Fruit fly (Drosophila melanogaster) whole organism, embryonic: ENCODE measurements around the gene CG34039.
A peak's percentile ranks its signal among the peaks of the same experiment; 100 is the strongest.

Experiments
- CG10565 ChIP-seq: fragments of 200-800 bp; sonication (Bioruptor generic); optimal IDR thresholded peaks from 3 replicates; lab custom pipeline; 2016; ENCODE audit warnings: missing biosample characterization, mild to moderate bottlenecking, missing genetic modification characterization
- CG11695 ChIP-seq: fragments of 200-800 bp; sonication (Bioruptor generic); IDR thresholded peaks from 3 replicates; pipeline ENCODE4 v1.3.6; 2022; ENCODE audit warnings: missing biosample characterization, missing genetic modification characterization
- CG12104 ChIP-seq: fragments of 200-800 bp; sonication (Bioruptor generic); optimal IDR thresholded peaks from 3 replicates; lab custom pipeline; 2016; ENCODE audit warnings: missing biosample characterization, missing genetic modification characterization
- CG13123 ChIP-seq: fragments of 200-800 bp; sonication (Bioruptor generic); optimal IDR thresholded peaks from 2 replicates; lab custom pipeline; 2016; ENCODE audit warnings: missing biosample characterization, missing genetic modification characterization
- CG13624 ChIP-seq: fragments of 200-800 bp; sonication (Bioruptor generic); optimal IDR thresholded peaks from 2 replicates; lab custom pipeline; 2016; ENCODE audit warnings: missing biosample characterization, missing genetic modification characterization
- CG15011 ChIP-seq: fragments of 200-800 bp; sonication (Bioruptor generic); optimal IDR thresholded peaks from 3 replicates; lab custom pipeline; 2018; ENCODE audit warnings: missing biosample characterization, mild to moderate bottlenecking, missing genetic modification characterization
- CG16863 ChIP-seq: fragments of 200-800 bp; sonication (Bioruptor generic); optimal IDR thresholded peaks from 3 replicates; lab custom pipeline; 2016; ENCODE audit warnings: missing biosample characterization, missing genetic modification characterization
- CG17328 ChIP-seq: fragments of 200-800 bp; sonication (Bioruptor generic); IDR thresholded peaks from 2 replicates; pipeline ENCODE4 v1.3.6; 2022; ENCODE audit warnings: missing biosample characterization, missing genetic modification characterization
- CG17829 ChIP-seq: fragments of 200-800 bp; optimal IDR thresholded peaks from 2 replicates; lab custom pipeline; 2019; ENCODE audit warnings: missing biosample characterization, mild to moderate bottlenecking, missing genetic modification characterization, moderate library complexity
- CG2116 ChIP-seq: fragments of 200-800 bp; sonication (Bioruptor generic); optimal IDR thresholded peaks from 3 replicates; lab custom pipeline; 2018; ENCODE audit warnings: missing biosample characterization, mild to moderate bottlenecking, missing genetic modification characterization
- CG32532 ChIP-seq: fragments of 200-800 bp; sonication (Bioruptor generic); IDR thresholded peaks from 2 replicates; pipeline ENCODE4 v1.3.6; 2022; ENCODE audit warnings: missing biosample characterization, missing genetic modification characterization
- CG3726 ChIP-seq: fragments of 200-800 bp; sonication (Bioruptor generic); IDR thresholded peaks from 3 replicates; pipeline ENCODE4, ENCODE4 v1.3.6; 2022; ENCODE audit warnings: missing biosample characterization, missing genetic modification characterization
- CG4854 ChIP-seq: fragments of 200-800 bp; sonication (Bioruptor generic); optimal IDR thresholded peaks from 2 replicates; lab custom pipeline; 2016; ENCODE audit warnings: missing biosample characterization, missing genetic modification characterization, inconsistent platforms
- CG6175 ChIP-seq: fragments of 200-800 bp; sonication (Bioruptor generic); IDR thresholded peaks from 3 replicates; pipeline ENCODE4 v1.3.6; 2022; ENCODE audit warnings: missing biosample characterization, missing genetic modification characterization
- CG6765 ChIP-seq: fragments of 200-800 bp; sonication (Bioruptor generic); optimal IDR thresholded peaks from 3 replicates; lab custom pipeline; 2017; ENCODE audit warnings: missing biosample characterization, mild to moderate bottlenecking, missing genetic modification characterization
- CG7357 ChIP-seq: fragments of 200-800 bp; sonication (Bioruptor generic); IDR thresholded peaks from 3 replicates; pipeline ENCODE4 v1.3.6; 2022; ENCODE audit warnings: missing biosample characterization, missing genetic modification characterization
- CG7839 ChIP-seq: fragments of 200-800 bp; sonication (Bioruptor generic); optimal IDR thresholded peaks from 3 replicates; lab custom pipeline; 2018; ENCODE audit warnings: missing biosample characterization, mild to moderate bottlenecking, missing genetic modification characterization, moderate library complexity
- CG9876 ChIP-seq: fragments of 200-800 bp; sonication (Bioruptor generic); optimal IDR thresholded peaks from 2 replicates; lab custom pipeline; 2016; ENCODE audit warnings: missing biosample characterization, missing genetic modification characterization
- CHES-1-like ChIP-seq: fragments of 200-800 bp; sonication (Bioruptor generic); optimal IDR thresholded peaks from 2 replicates; lab custom pipeline; 2016; ENCODE audit warnings: missing biosample characterization, missing genetic modification characterization
- Dll ChIP-seq: fragments of 200-800 bp; sonication (Bioruptor generic); IDR thresholded peaks from 4 replicates; pipeline ENCODE4 v1.3.6; 2022; ENCODE audit warnings: missing biosample characterization, missing genetic modification characterization; ENCODE audit not compliant: partially characterized antibody
- Eip74EF ChIP-seq, 2 experiments: fragments of 200-800 bp in 1 of 2; fragments of >200 bp in 1 of 2; sonication (Bioruptor generic) in 1 of 2; optimal IDR thresholded peaks; 2 replicates each; lab custom pipeline; 2017 to 2019; ENCODE audit warnings: missing biosample characterization in 2 of 2, missing genetic modification characterization in 2 of 2, mild to moderate bottlenecking in 1 of 2, moderate library complexity in 1 of 2
- Fer3 ChIP-seq: fragments of 200-800 bp; sonication (Bioruptor generic); optimal IDR thresholded peaks from 2 replicates; lab custom pipeline; 2018; ENCODE audit warnings: missing biosample characterization, mild to moderate bottlenecking, missing genetic modification characterization, moderate library complexity
- Hmx ChIP-seq: fragments of 200-800 bp; sonication (Bioruptor generic); optimal IDR thresholded peaks from 2 replicates; lab custom pipeline; 2016; ENCODE audit warnings: missing biosample characterization, missing genetic modification characterization
- Hr39 ChIP-seq: fragments of >200 bp; optimal IDR thresholded peaks from 2 replicates; lab custom pipeline; 2017
- Lhr ChIP-seq: fragments of 200-800 bp; sonication (Bioruptor generic); optimal IDR thresholded peaks from 3 replicates; lab custom pipeline; 2017; ENCODE audit warnings: mild to moderate bottlenecking, missing biosample characterization, missing genetic modification reagents, missing genetic modification characterization
- Lim3 ChIP-seq: fragments of 200-800 bp; sonication (Bioruptor generic); IDR thresholded peaks from 2 replicates; pipeline ENCODE4 v1.3.6; 2022; ENCODE audit warnings: missing biosample characterization, missing genetic modification characterization
- MBD-R2 ChIP-seq: fragments of 200-800 bp; sonication (Bioruptor generic); IDR thresholded peaks from 2 replicates; pipeline ENCODE4 v1.3.6; 2022; ENCODE audit warnings: missing biosample characterization, missing genetic modification characterization
- Max ChIP-seq: fragments of 200-800 bp; sonication (Bioruptor generic); optimal IDR thresholded peaks from 2 replicates; lab custom pipeline; 2016; ENCODE audit warnings: missing biosample characterization, mild to moderate bottlenecking, missing genetic modification characterization
- Med ChIP-seq: fragments of 200-800 bp; sonication (Bioruptor generic); peaks from one replicate; lab custom pipeline; 2016; ENCODE audit warnings: missing biosample characterization, missing genetic modification characterization, mild to moderate bottlenecking, inconsistent platforms, moderate library complexity
- NC2α ChIP-seq: fragments of 200-800 bp; sonication (Bioruptor generic); optimal IDR thresholded peaks from 2 replicates; lab custom pipeline; 2016; ENCODE audit warnings: missing biosample characterization, missing genetic modification characterization
- Nf-YC ChIP-seq: fragments of 200-800 bp; optimal IDR thresholded peaks from 3 replicates; lab custom pipeline; 2019; ENCODE audit warnings: missing biosample characterization, mild to moderate bottlenecking, missing genetic modification characterization, moderate library complexity
- Side ChIP-seq: fragments of 200-800 bp; sonication (Bioruptor generic); optimal IDR thresholded peaks from 2 replicates; lab custom pipeline; 2016; ENCODE audit warnings: missing biosample characterization, missing genetic modification characterization
- Sry-β ChIP-seq: fragments of 200-800 bp; sonication (Bioruptor generic); optimal IDR thresholded peaks from 2 replicates; lab custom pipeline; 2018; ENCODE audit warnings: missing biosample characterization, mild to moderate bottlenecking, missing genetic modification characterization, moderate library complexity
- Sry-δ ChIP-seq: fragments of 200-800 bp; sonication (Bioruptor generic); optimal IDR thresholded peaks from 2 replicates; lab custom pipeline; 2016; ENCODE audit warnings: missing biosample characterization, missing genetic modification characterization
- Taf1 ChIP-seq: fragments of 200-800 bp; sonication (Bioruptor generic); IDR thresholded peaks from 2 replicates; pipeline ENCODE4 v1.3.6; 2022; ENCODE audit warnings: missing biosample characterization, missing genetic modification characterization
- Tbp ChIP-seq: fragments of >200 bp; optimal IDR thresholded peaks from 2 replicates; lab custom pipeline; 2018; ENCODE audit warnings: missing biosample characterization, missing genetic modification characterization
- abd-A ChIP-seq: fragments of 200-800 bp; sonication (Bioruptor generic); optimal IDR thresholded peaks from 3 replicates; lab custom pipeline; 2019; ENCODE audit warnings: missing biosample characterization, mild to moderate bottlenecking, missing genetic modification characterization, moderate library complexity
- bbx ChIP-seq: fragments of 200-800 bp; sonication (Bioruptor generic); IDR thresholded peaks from 2 replicates; pipeline ENCODE4 v1.3.6; 2022; ENCODE audit warnings: missing biosample characterization, missing genetic modification characterization; ENCODE audit not compliant: partially characterized antibody
- chif ChIP-seq, 2 experiments: fragments of 200-800 bp; sonication (Bioruptor generic); optimal IDR thresholded peaks; 3 replicates each; lab custom pipeline; 2016; ENCODE audit warnings: missing biosample characterization in 2 of 2, missing genetic modification characterization in 2 of 2
- dan ChIP-seq: fragments of 200-800 bp; sonication (Bioruptor generic); IDR thresholded peaks from 2 replicates; pipeline ENCODE4 v1.3.6; 2022; ENCODE audit warnings: missing biosample characterization, missing genetic modification characterization
- danr ChIP-seq: fragments of 200-800 bp; sonication (Bioruptor generic); IDR thresholded peaks from 2 replicates; pipeline ENCODE4 v1.3.6; 2022; ENCODE audit warnings: missing biosample characterization, missing genetic modification characterization
- dimm ChIP-seq: fragments of 200-800 bp; sonication (Bioruptor generic); IDR thresholded peaks from 2 replicates; pipeline ENCODE4 v1.3.6; 2022; ENCODE audit warnings: missing biosample characterization, missing genetic modification characterization
- fd102C ChIP-seq: fragments of 200-800 bp; sonication (Bioruptor generic); optimal IDR thresholded peaks from 2 replicates; lab custom pipeline; 2018; ENCODE audit warnings: missing biosample characterization, mild to moderate bottlenecking, missing genetic modification characterization, moderate library complexity
- fd96Cb ChIP-seq: fragments of 200-800 bp; sonication (Bioruptor generic); optimal IDR thresholded peaks from 2 replicates; lab custom pipeline; 2018; ENCODE audit warnings: missing biosample characterization, mild to moderate bottlenecking, missing genetic modification characterization, moderate library complexity
- kay ChIP-seq: fragments of 200-800 bp; sonication (Bioruptor generic); optimal IDR thresholded peaks from 2 replicates; lab custom pipeline; 2016; ENCODE audit warnings: missing biosample characterization, missing genetic modification characterization
- lov ChIP-seq, 2 experiments: fragments of 200-800 bp in 1 of 2; fragments of >200 bp in 1 of 2; sonication (Bioruptor generic) in 1 of 2; IDR thresholded peaks in 1 of 2; optimal IDR thresholded peaks in 1 of 2; 2 replicates in 1 of 2; 3 replicates in 1 of 2; pipeline versions ENCODE4 v1.3.6 to Lab custom; 2017 to 2022; ENCODE audit warnings: missing biosample characterization in 1 of 2, missing genetic modification characterization in 1 of 2
- pita ChIP-seq: fragments of 200-800 bp; sonication (Bioruptor generic); optimal IDR thresholded peaks from 2 replicates; lab custom pipeline; 2017; ENCODE audit warnings: missing biosample characterization, mild to moderate bottlenecking, missing genetic modification characterization
- pum ChIP-seq: fragments of 200-800 bp; sonication (Bioruptor generic); optimal IDR thresholded peaks from 2 replicates; lab custom pipeline; 2016; ENCODE audit warnings: missing biosample characterization, missing genetic modification characterization
- scrt ChIP-seq: fragments of 200-800 bp; sonication (Bioruptor generic); optimal IDR thresholded peaks from 2 replicates; lab custom pipeline; 2018; ENCODE audit warnings: missing biosample characterization, mild to moderate bottlenecking, missing genetic modification characterization, moderate library complexity
- tio ChIP-seq: fragments of 200-800 bp; sonication (Bioruptor generic); optimal IDR thresholded peaks from 2 replicates; lab custom pipeline; 2017; ENCODE audit warnings: missing biosample characterization, missing genetic modification characterization, inconsistent platforms
- usp ChIP-seq: fragments of >200 bp; optimal IDR thresholded peaks from 2 replicates; lab custom pipeline; 2017; ENCODE audit warnings: missing biosample characterization, missing genetic modification characterization
- zen ChIP-seq: fragments of 200-800 bp; sonication (Bioruptor generic); optimal IDR thresholded peaks from 3 replicates; lab custom pipeline; 2018; ENCODE audit warnings: missing biosample characterization, mild to moderate bottlenecking, missing genetic modification characterization, moderate library complexity

Gene CG34039

dm6 chr3L:14558947-14559509 lies 772 bp upstream of the CG34039 start (continued):
- TF ChIP-seq Lhr (GFP tag; lab: Kevin White, UChicago) (no peak), CG13123 (GFP tag; lab: Kevin White, UChicago) (no peak), Lim3 (GFP tag; lab: Robert Waterston, UW) (no peak), dimm (GFP tag; lab: Robert Waterston, UW) (no peak), fd96Cb (tag; lab: Kevin White, UChicago) (no peak), fd102C (GFP tag; lab: Kevin White, UChicago) (no peak), CG4854 (no peak), kay (no peak), CG6765 (GFP tag; lab: Kevin White, UChicago) (no peak), CG7357 (no peak), CG15011 (GFP tag; lab: Kevin White, UChicago) (no peak), CG11695 (0 out of 3 replicates have a peak, but pooled peaks have one; percentile 7), CG9876 (GFP tag; lab: Kevin White, UChicago) (no peak), Fer3 (no peak), Sry-δ (no peak), CG16863 (GFP tag; lab: Kevin White, UChicago) (no peak), dan (no peak), Hmx (no peak), bbx (GFP tag; lab: Robert Waterston, UW) (no peak), CG7839 (tag; lab: Kevin White, UChicago) (no peak), tio (no peak), CG6175 (no peak), CG2116 (GFP tag; lab: Kevin White, UChicago) (no peak), zen (tag; lab: Kevin White, UChicago) (no peak), abd-A (tag; lab: Kevin White, UChicago) (peak; percentile 29), CG17328 (no peak), lov (optimal IDR thresholded peaks at IDR 0.05; lab: Kevin White, UChicago) (no peak), lov (GFP tag; IDR thresholded peaks at IDR 0.05; lab: Robert Waterston, UW) (no peak), danr (GFP tag; lab: Robert Waterston, UW) (no peak), usp (no peak)

DNA sequence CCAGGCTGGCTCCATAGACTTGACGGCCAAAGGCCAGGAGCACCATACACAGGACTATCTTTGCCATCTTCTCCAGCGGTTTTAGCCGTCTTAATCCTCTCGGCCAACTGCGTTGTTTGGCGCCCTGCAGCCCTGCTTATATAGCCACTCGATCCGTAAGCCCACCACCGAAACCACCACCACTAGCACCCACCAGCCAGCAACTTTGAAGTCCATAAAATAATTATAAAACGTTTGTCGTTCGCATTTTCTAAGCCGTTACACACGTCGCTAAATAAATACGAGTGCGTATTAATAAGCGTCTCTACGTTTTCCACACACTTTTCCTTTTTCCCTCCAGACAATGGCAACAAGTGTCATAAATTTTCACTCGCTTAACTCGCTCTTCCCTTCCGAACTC lies 864 bp downstream of the CG34039 start, which contains the start of gene Lk:
Gene Lk (minus strand): TSS at position 101 of the 400 bp plus-strand sequence.
- TF ChIP-seq CG13624 (GFP tag; lab: Kevin White, UChicago) (no peak), Sry-β (GFP tag; lab: Kevin White, UChicago) (no peak), CG32532 (GFP tag; lab: Robert Waterston, UW) (no peak), scrt (GFP tag; lab: Kevin White, UChicago) (peak; percentile 41), Nf-YC (no peak), CHES-1-like (GFP tag; lab: Kevin White, UChicago) (no peak), Med (GFP tag; lab: Kevin White, UChicago) (peak; percentile 3), CG12104 (no peak), Hr39 (no peak)

dm6 chr3L:14562672-14563071 lies 2.9 kb downstream of the CG34039 start:
- TF ChIP-seq Side (GFP tag; lab: Kevin White, UChicago): no peak
- TF ChIP-seq Max (GFP tag; lab: Kevin White, UChicago): no peak
- no peak for TF ChIP-seq Taf1 (GFP tag; lab: Robert Waterston, UW)
- TF ChIP-seq CG10565 (GFP tag; lab: Kevin White, UChicago): no peak
- no peak for TF ChIP-seq Dll (GFP tag; lab: Robert Waterston, UW)
- peak; percentile 77 for TF ChIP-seq pita (GFP tag; lab: Kevin White, UChicago)
- no peak for TF ChIP-seq CG3726
- TF ChIP-seq CG17829 (tag; lab: Kevin White, UChicago): peak; percentile 30
- no peak for TF ChIP-seq MBD-R2 (GFP tag; lab: Robert Waterston, UW)
- TF ChIP-seq NC2α (GFP tag; lab: Kevin White, UChicago): no peak
- TF ChIP-seq Tbp (GFP tag; lab: Kevin White, UChicago): no peak
- TF ChIP-seq pum: no peak
- peak in 1 of 2 experiments; percentile 6 for TF ChIP-seq chif (GFP tag; optimal IDR thresholded peaks at IDR 0.05; lab: Kevin White, UChicago)
- TF ChIP-seq Eip74EF (GFP tag; optimal IDR thresholded peaks at IDR 0.05; lab: Kevin White, UChicago): no peak
